Fruit fly (Drosophila melanogaster): ENCODE measurements around the gene Srlp.

The Srlp gene

dm6 chr3R:12439401-12440143 lies 5.7 kb downstream of the Srlp start, which contains the start of gene Desat1 (continued):
- TF ChIP-seq gfzf (GFP tag; optimal IDR thresholded peaks at IDR 0.05): peak; percentile 34
- TF ChIP-seq CG12071 (GFP tag; optimal IDR thresholded peaks at IDR 0.05): no peak
- TF ChIP-seq CG6272 (GFP tag; IDR thresholded peaks at IDR 0.05): no peak
- peak; percentile 54 for TF ChIP-seq MBD-R2 (GFP tag; IDR thresholded peaks at IDR 0.05)
- TF ChIP-seq gsb-n (tag; optimal IDR thresholded peaks at IDR 0.05): no peak
- TF ChIP-seq BtbVII (GFP tag; optimal IDR thresholded peaks at IDR 0.05): peak; percentile 46
- TF ChIP-seq hbn (GFP tag; IDR thresholded peaks at IDR 0.05; ENCODE audit: partially characterized antibody): peak; percentile 89
- TF ChIP-seq hb (GFP tag; IDR thresholded peaks at IDR 0.05; ENCODE audit: partially characterized antibody): peak; percentile 79
- TF ChIP-seq CG8359 (GFP tag; optimal IDR thresholded peaks at IDR 0.05; ENCODE audit: borderline replicate concordance): no peak
- TF ChIP-seq stwl (tag; optimal IDR thresholded peaks at IDR 0.05): peak; percentile 86
- TF ChIP-seq insv (GFP tag; optimal IDR thresholded peaks at IDR 0.05): peak; percentile 86 to 97
- TF ChIP-seq gem (tag; optimal IDR thresholded peaks at IDR 0.05): peak; percentile 11
- peak; percentile 81 for TF ChIP-seq tna (GFP tag; IDR thresholded peaks at IDR 0.05; ENCODE audit: partially characterized antibody)
- no peak for TF ChIP-seq tup (GFP tag; optimal IDR thresholded peaks at IDR 0.05)
- no peak for TF ChIP-seq dysf (GFP tag; IDR thresholded peaks at IDR 0.05)
- peak; percentile 94 for TF ChIP-seq CG34224 (GFP tag; IDR thresholded peaks at IDR 0.05; ENCODE audit: partially characterized antibody)
- TF ChIP-seq CG12659 (GFP tag; optimal IDR thresholded peaks at IDR 0.05): peak; percentile 23
- no peak for TF ChIP-seq Dad (GFP tag; optimal IDR thresholded peaks at IDR 0.05)
- peak; percentile 93 for TF ChIP-seq Opbp (GFP tag; IDR thresholded peaks at IDR 0.05; ENCODE audit: partially characterized antibody)
- TF ChIP-seq CG10959 (GFP tag; IDR thresholded peaks at IDR 0.05): no peak
- peak; percentile 98 for TF ChIP-seq Kr (GFP tag; optimal IDR thresholded peaks at IDR 0.05)
- TF ChIP-seq Mad (GFP tag; optimal IDR thresholded peaks at IDR 0.05): no peak
- no peak for TF ChIP-seq CG32772 (GFP tag; IDR thresholded peaks at IDR 0.05)
- TF ChIP-seq CG7357 (GFP tag; IDR thresholded peaks at IDR 0.05): no peak
- no peak for TF ChIP-seq crc (GFP tag; optimal IDR thresholded peaks at IDR 0.05)
- peak; percentile 88 for TF ChIP-seq zen2 (GFP tag; IDR thresholded peaks at IDR 0.05; ENCODE audit: partially characterized antibody)
- TF ChIP-seq CG4617 (GFP tag; optimal IDR thresholded peaks at IDR 0.05; ENCODE audit: borderline replicate concordance): peak; percentile 49
- TF ChIP-seq CTCF (GFP tag; optimal IDR thresholded peaks at IDR 0.05): peak; percentile 14
- no peak for TF ChIP-seq dmrt11E (tag; optimal IDR thresholded peaks at IDR 0.05)
- peak; percentile 38 for TF ChIP-seq CG2712 (tag; optimal IDR thresholded peaks at IDR 0.05)
- no peak for TF ChIP-seq Oli (tag; optimal IDR thresholded peaks at IDR 0.05)
- peak; percentile 63 for TF ChIP-seq pzg (GFP tag; optimal IDR thresholded peaks at IDR 0.05)
- TF ChIP-seq E2f2 (GFP tag; IDR thresholded peaks at IDR 0.05): peak; percentile 49; the same call in 1 of the 2 replicates
- peak; percentile 85 for TF ChIP-seq Myb (GFP tag; optimal IDR thresholded peaks at IDR 0.05)
- TF ChIP-seq CG3995 (GFP tag; optimal IDR thresholded peaks at IDR 0.05): peak; percentile 19
- TF ChIP-seq knrl (GFP tag; IDR thresholded peaks at IDR 0.05; ENCODE audit: partially characterized antibody): peak; percentile 90
- no peak for TF ChIP-seq GATAe (GFP tag; conservative IDR thresholded peaks at IDR 0.05)
- peak; percentile 87 for TF ChIP-seq CG2116 (GFP tag; optimal IDR thresholded peaks at IDR 0.05)
- TF ChIP-seq lbe (GFP tag; optimal IDR thresholded peaks at IDR 0.05): peak; percentile 50
- TF ChIP-seq exex (tag; optimal IDR thresholded peaks at IDR 0.05): peak; percentile 82
- peak; percentile 72 for TF ChIP-seq Med (GFP tag)
- TF ChIP-seq CG1832 (GFP tag; optimal IDR thresholded peaks at IDR 0.05): no peak
- TF ChIP-seq CG4360 (GFP tag; IDR thresholded peaks at IDR 0.05): no peak
- no peak for TF ChIP-seq wor (GFP tag; IDR thresholded peaks at IDR 0.05)
- no peak for TF ChIP-seq HLHmδ (GFP tag; optimal IDR thresholded peaks at IDR 0.05)
- TF ChIP-seq CG6791 (GFP tag; IDR thresholded peaks at IDR 0.05; ENCODE audit: partially characterized antibody): peak; percentile 95
- TF ChIP-seq chm (GFP tag; IDR thresholded peaks at IDR 0.05): no peak
- peak; percentile 51 for TF ChIP-seq Ets97D (GFP tag; optimal IDR thresholded peaks at IDR 0.05)
- TF ChIP-seq vnd (GFP tag; IDR thresholded peaks at IDR 0.05; ENCODE audit: partially characterized antibody): peak; percentile 90
